Worm (Caenorhabditis elegans) whole organism, L2 larva: ENCODE data around the gene ZK353.9.

Experiments
- C34F6.9 ChIP-seq: fragments of 150-350 bp; optimal IDR thresholded peaks from 2 replicates; lab custom pipeline; 2014; ENCODE audit warnings: missing biosample characterization, missing genetic modification characterization
- F13H6.1 ChIP-seq: sonication (generic microtip); optimal IDR thresholded peaks from 2 replicates; lab custom pipeline; 2016; ENCODE audit warnings: missing genetic modification characterization, missing compliant biosample characterization
- R02D3.7 ChIP-seq: fragments of 150-350 bp; optimal IDR thresholded peaks from 2 replicates; lab custom pipeline; 2014; ENCODE audit warnings: missing biosample characterization, missing genetic modification characterization
- Y55F3AM.14 ChIP-seq: fragments of 200-800 bp; sonication (Bioruptor generic); optimal IDR thresholded peaks from 2 replicates; lab custom pipeline; 2018; ENCODE audit warnings: mild to moderate bottlenecking, missing genetic modification characterization, missing compliant biosample characterization
- ZK546.5 ChIP-seq: sonication (generic microtip); optimal IDR thresholded peaks from 2 replicates; lab custom pipeline; 2017; ENCODE audit warnings: missing biosample characterization, missing genetic modification characterization
- alr-1 ChIP-seq: fragments of 150-350 bp; optimal IDR thresholded peaks from 2 replicates; lab custom pipeline; 2014; ENCODE audit warnings: missing biosample characterization, missing genetic modification characterization
- ama-1 ChIP-seq: fragments of 150-350 bp; optimal IDR thresholded peaks from 2 replicates; lab custom pipeline; 2018; ENCODE audit warnings: inconsistent platforms
- ceh-16 ChIP-seq: fragments of 150-350 bp; optimal IDR thresholded peaks from 2 replicates; lab custom pipeline; 2014; ENCODE audit warnings: missing biosample characterization, missing genetic modification characterization
- ceh-82 ChIP-seq: fragments of 150-350 bp; optimal IDR thresholded peaks from 2 replicates; lab custom pipeline; 2014; ENCODE audit warnings: missing biosample characterization, missing genetic modification characterization
- crh-2 ChIP-seq: sonication (generic microtip); optimal IDR thresholded peaks from 2 replicates; lab custom pipeline; 2017; ENCODE audit warnings: missing biosample characterization, missing genetic modification characterization
- egl-27 ChIP-seq: sonication (generic microtip); optimal IDR thresholded peaks from 3 replicates; lab custom pipeline; 2017; ENCODE audit warnings: missing biosample characterization, missing genetic modification reagents, missing genetic modification characterization
- elt-1 ChIP-seq: fragments of 150-350 bp; optimal IDR thresholded peaks from 2 replicates; lab custom pipeline; 2014; ENCODE audit warnings: missing biosample characterization, missing genetic modification characterization
- elt-3 ChIP-seq: sonication (generic microtip); optimal IDR thresholded peaks from 2 replicates; lab custom pipeline; 2017; ENCODE audit warnings: missing biosample characterization, missing genetic modification characterization
- fos-1 ChIP-seq: fragments of 150-350 bp; optimal IDR thresholded peaks from 2 replicates; lab custom pipeline; 2014; ENCODE audit warnings: missing biosample characterization, missing genetic modification characterization
- gmeb-1 ChIP-seq: fragments of 150-350 bp; optimal IDR thresholded peaks from 2 replicates; lab custom pipeline; 2014; ENCODE audit warnings: missing biosample characterization, missing genetic modification characterization
- lin-11 ChIP-seq: fragments of 150-350 bp; sonication (generic microtip); optimal IDR thresholded peaks from 2 replicates; lab custom pipeline; 2014; ENCODE audit warnings: missing biosample characterization, missing genetic modification characterization, inconsistent platforms, mixed read lengths
- lin-13 ChIP-seq: fragments of 150-350 bp; optimal IDR thresholded peaks from 2 replicates; lab custom pipeline; 2014; ENCODE audit warnings: missing biosample characterization, missing genetic modification reagents, missing genetic modification characterization
- lsy-2 ChIP-seq, 2 experiments: fragments of 150-350 bp in 1 of 2; sonication (generic microtip) in 1 of 2; optimal IDR thresholded peaks; 2 replicates each; lab custom pipeline; 2014 to 2017; ENCODE audit warnings: missing biosample characterization in 2 of 2, missing genetic modification characterization in 2 of 2
- mab-5 ChIP-seq: fragments of 150-350 bp; optimal IDR thresholded peaks from 2 replicates; lab custom pipeline; 2014; ENCODE audit warnings: missing biosample characterization, missing genetic modification characterization
- nhr-10 ChIP-seq: sonication (generic microtip); optimal IDR thresholded peaks from 2 replicates; lab custom pipeline; 2017; ENCODE audit warnings: missing biosample characterization, missing genetic modification characterization
- nhr-11 ChIP-seq: fragments of 150-350 bp; optimal IDR thresholded peaks from 2 replicates; lab custom pipeline; 2014; ENCODE audit warnings: missing biosample characterization, missing genetic modification characterization
- nhr-12 ChIP-seq: fragments of 150-350 bp; optimal IDR thresholded peaks from 2 replicates; lab custom pipeline; 2014; ENCODE audit warnings: missing biosample characterization, missing genetic modification characterization
- nhr-129 ChIP-seq: fragments of 150-350 bp; optimal IDR thresholded peaks from 2 replicates; lab custom pipeline; 2014; ENCODE audit warnings: missing biosample characterization, missing genetic modification characterization
- nhr-21 ChIP-seq: fragments of 150-350 bp; optimal IDR thresholded peaks from 2 replicates; lab custom pipeline; 2014; ENCODE audit warnings: missing biosample characterization, missing genetic modification characterization
- nhr-23 ChIP-seq: fragments of 150-350 bp; optimal IDR thresholded peaks from 2 replicates; lab custom pipeline; 2014; ENCODE audit warnings: missing biosample characterization, missing genetic modification reagents, missing genetic modification characterization
- nhr-25 ChIP-seq: fragments of 150-350 bp; sonication (generic microtip); optimal IDR thresholded peaks from 3 replicates; lab custom pipeline; 2014; ENCODE audit warnings: missing biosample characterization, missing genetic modification characterization
- nhr-6 ChIP-seq: fragments of 150-350 bp; optimal IDR thresholded peaks from 2 replicates; lab custom pipeline; 2014; ENCODE audit warnings: missing biosample characterization, missing genetic modification characterization
- nhr-77 ChIP-seq: fragments of 150-350 bp; optimal IDR thresholded peaks from 2 replicates; lab custom pipeline; 2014; ENCODE audit warnings: missing biosample characterization, missing genetic modification characterization
- sem-4 ChIP-seq: fragments of 150-350 bp; optimal IDR thresholded peaks from 2 replicates; lab custom pipeline; 2014; ENCODE audit warnings: missing biosample characterization, missing genetic modification reagents, missing genetic modification characterization
- skn-1 ChIP-seq: sonication (generic microtip); optimal IDR thresholded peaks from 2 replicates; lab custom pipeline; 2017; ENCODE audit warnings: missing biosample characterization, missing genetic modification characterization
- sma-3 ChIP-seq: sonication (generic microtip); optimal IDR thresholded peaks from 2 replicates; lab custom pipeline; 2016; ENCODE audit warnings: missing genetic modification reagents, missing genetic modification characterization, missing compliant biosample characterization
- sma-9 ChIP-seq, 2 experiments: fragments of 150-350 bp in 1 of 2; sonication (generic microtip) in 1 of 2; optimal IDR thresholded peaks; 2 replicates each; lab custom pipeline; 2014 to 2016; ENCODE audit warnings: missing genetic modification characterization in 2 of 2, mild to moderate bottlenecking in 1 of 2, missing biosample characterization in 1 of 2, missing compliant biosample characterization in 1 of 2, missing genetic modification reagents in 1 of 2, moderate library complexity in 1 of 2
- snpc-4 ChIP-seq: fragments of 150-350 bp; optimal IDR thresholded peaks from 2 replicates; lab custom pipeline; 2014; ENCODE audit warnings: missing biosample characterization, missing genetic modification characterization
- unc-39 ChIP-seq: fragments of 150-350 bp; optimal IDR thresholded peaks from 2 replicates; lab custom pipeline; 2014; ENCODE audit warnings: missing biosample characterization, missing genetic modification characterization
- unc-55 ChIP-seq: fragments of 150-350 bp; sonication (generic microtip); optimal IDR thresholded peaks from 3 replicates; lab custom pipeline; 2014; ENCODE audit warnings: missing biosample characterization, missing genetic modification reagents, missing genetic modification characterization
- unc-62 ChIP-seq: fragments of 150-350 bp; optimal IDR thresholded peaks from 2 replicates; lab custom pipeline; 2014; ENCODE audit warnings: missing biosample characterization, missing genetic modification reagents, missing genetic modification characterization
- ztf-1 ChIP-seq: fragments of 200-800 bp; sonication (Bioruptor generic); conservative IDR thresholded peaks from 2 replicates; pipeline ENCODE4 v1.3.6; 2022; ENCODE audit warnings: missing genetic modification characterization, missing compliant biosample characterization
- ztf-11 ChIP-seq: sonication (generic microtip); optimal IDR thresholded peaks from 2 replicates; lab custom pipeline; 2017; ENCODE audit warnings: missing biosample characterization, missing genetic modification characterization
- ztf-4 ChIP-seq: fragments of 150-350 bp; optimal IDR thresholded peaks from 2 replicates; lab custom pipeline; 2014; ENCODE audit warnings: missing biosample characterization, missing genetic modification characterization

The ZK353.9 gene

DNA sequence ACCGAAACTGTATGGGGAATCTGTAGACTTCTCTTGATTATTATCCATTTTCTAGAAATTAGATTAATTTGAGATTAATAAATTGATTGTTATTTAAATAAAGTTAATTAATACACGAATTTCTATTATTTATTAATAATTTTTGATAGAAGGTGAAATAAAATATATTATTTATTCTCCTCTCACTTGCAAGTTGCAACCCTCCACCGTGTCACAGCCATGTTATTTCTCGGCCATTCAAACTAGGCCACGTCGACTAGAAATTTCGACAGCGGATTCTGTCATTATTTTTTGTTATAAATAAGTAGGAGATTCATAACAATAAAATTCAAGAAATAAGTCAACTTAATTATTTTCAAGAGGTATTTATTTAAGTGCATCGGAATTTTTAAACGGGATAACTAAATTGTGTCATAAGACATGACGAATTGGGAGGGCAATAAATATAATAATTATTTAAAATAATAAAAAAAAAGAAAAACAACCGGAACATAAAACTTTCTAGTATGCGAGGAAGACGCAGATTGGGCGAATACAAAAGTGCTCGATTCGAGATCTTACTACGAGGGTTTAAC lies 34.3 kb downstream of the ZK353.9 start, which contains the start of gene ufbp-1:
TSS of gene ufbp-1 (minus strand) at position 51 of the 575 bp plus-strand sequence.
- peak; percentile 15 for TF ChIP-seq nhr-25 (tag; lab: Kevin White, UChicago)
- TF ChIP-seq lin-11: peak; percentile 18
- TF ChIP-seq unc-39 (tag; lab: Kevin White, UChicago): no peak
- peak; percentile 25 for TF ChIP-seq nhr-129
- peak; percentile 35 for TF ChIP-seq sma-3 (GFP tag; lab: Kevin White, UChicago)
- no peak for TF ChIP-seq elt-3 (tag; lab: Kevin White, UChicago)
- TF ChIP-seq nhr-77 (tag; lab: Kevin White, UChicago): no peak
- TF ChIP-seq nhr-12 (tag; lab: Kevin White, UChicago): peak; percentile 57
- TF ChIP-seq ztf-11 (tag; lab: Kevin White, UChicago): no peak
- TF ChIP-seq mab-5 (tag; lab: Kevin White, UChicago): peak; percentile 5
- TF ChIP-seq F13H6.1 (tag; lab: Kevin White, UChicago): peak; percentile 11
- peak; percentile 75 for TF ChIP-seq lin-13 (GFP tag; lab: Kevin White, UChicago)
- TF ChIP-seq sem-4 (tag; lab: Kevin White, UChicago): peak; percentile 71
- peak; percentile 93 for TF ChIP-seq C34F6.9 (tag; lab: Kevin White, UChicago)
- peak; percentile 38 for TF ChIP-seq unc-55 (GFP tag; lab: Kevin White, UChicago)
- TF ChIP-seq ztf-4 (tag; lab: Kevin White, UChicago): peak; percentile 100
- no peak for TF ChIP-seq nhr-23 (tag; lab: Kevin White, UChicago)
- no peak for TF ChIP-seq ZK546.5 (tag; lab: Kevin White, UChicago)
- peak in 1 of 2 experiments; percentile 89 for TF ChIP-seq lsy-2 (tag; optimal IDR thresholded peaks at IDR 0.05; lab: Kevin White, UChicago)
- peak; percentile 0 for TF ChIP-seq sma-9 (GFP tag; optimal IDR thresholded peaks at IDR 0.05; lab: Kevin White, UChicago)
- no peak for TF ChIP-seq sma-9 (tag; optimal IDR thresholded peaks at IDR 0.05; lab: Kevin White, UChicago)
- TF ChIP-seq Y55F3AM.14: peak; percentile 67
- peak; percentile 94 for TF ChIP-seq skn-1
- TF ChIP-seq crh-2 (tag; lab: Kevin White, UChicago): peak; percentile 96
- peak; percentile 66 for TF ChIP-seq gmeb-1 (tag; lab: Kevin White, UChicago)
- peak; percentile 100 for TF ChIP-seq ama-1
- no peak for TF ChIP-seq alr-1 (tag; lab: Kevin White, UChicago)
- TF ChIP-seq egl-27 (tag; lab: Kevin White, UChicago): no peak
- TF ChIP-seq R02D3.7 (tag; lab: Kevin White, UChicago): no peak
- TF ChIP-seq fos-1: peak; percentile 33
- TF ChIP-seq ceh-16 (tag; lab: Kevin White, UChicago): no peak

DNA sequence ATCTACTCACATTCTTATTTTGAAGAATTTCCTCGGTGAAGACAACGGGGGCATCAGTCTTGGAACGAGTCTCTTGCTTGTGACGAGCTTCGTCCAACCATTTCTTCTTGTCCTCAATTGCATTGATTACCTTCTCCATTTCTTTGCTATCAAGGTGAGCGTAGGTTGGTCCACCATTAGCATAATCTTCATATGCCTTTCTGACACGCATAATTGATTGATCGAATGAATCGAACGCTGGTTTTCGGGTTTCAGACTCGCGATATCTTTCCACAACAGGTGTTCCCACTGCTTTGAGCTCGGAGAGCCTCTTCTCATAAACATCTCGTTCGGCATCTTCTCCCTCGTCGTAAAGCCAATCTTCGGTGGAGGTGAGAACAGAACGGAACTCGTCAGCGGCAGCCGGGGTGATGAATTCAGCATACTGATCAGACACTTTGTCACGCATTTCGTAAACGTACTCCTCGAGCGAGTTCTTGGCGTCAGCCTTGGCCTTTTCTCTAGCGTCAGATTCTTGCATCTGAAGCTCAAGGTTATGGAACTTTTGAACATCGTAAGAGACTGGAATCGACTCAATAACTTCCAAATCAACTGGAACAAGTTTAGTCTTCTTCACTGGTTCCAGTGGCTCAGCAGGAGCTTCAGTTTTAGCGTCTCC lies 35.3 kb downstream of the ZK353.9 start:
- TF ChIP-seq lin-11: peak; percentile 28
- TF ChIP-seq nhr-11: no peak
- peak; percentile 72 for TF ChIP-seq ama-1
- TF ChIP-seq, all 48 proteins: peak for 2

DNA sequence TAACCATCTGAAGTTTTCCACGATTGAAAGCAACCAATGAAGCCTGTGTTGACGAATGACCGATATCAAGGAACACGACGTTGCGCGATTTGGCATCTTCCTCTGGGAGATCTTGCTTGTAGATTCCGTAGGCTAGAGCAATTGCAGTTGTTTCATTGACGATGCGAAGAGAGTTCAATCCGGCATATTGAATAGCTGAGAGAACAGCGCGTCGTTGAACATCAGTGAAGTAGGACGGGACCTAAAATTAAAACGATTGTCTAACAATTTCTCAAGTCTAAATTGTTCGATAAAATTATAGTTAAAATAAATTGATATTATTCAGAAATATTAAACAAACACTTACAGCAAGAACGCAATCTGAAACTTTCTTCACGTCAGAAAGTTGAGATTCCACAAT lies 36.8 kb downstream of the ZK353.9 start:
- no peak for TF ChIP-seq skn-1
- no peak for TF ChIP-seq ama-1
- no peak for TF ChIP-seq fos-1
- TF ChIP-seq nhr-6 (tag; lab: Kevin White, UChicago): no peak
- no peak for TF ChIP-seq snpc-4 (tag; lab: Kevin White, UChicago)
- no peak for TF ChIP-seq F13H6.1 (tag; lab: Kevin White, UChicago)
- TF ChIP-seq C34F6.9 (tag; lab: Kevin White, UChicago): no peak

DNA sequence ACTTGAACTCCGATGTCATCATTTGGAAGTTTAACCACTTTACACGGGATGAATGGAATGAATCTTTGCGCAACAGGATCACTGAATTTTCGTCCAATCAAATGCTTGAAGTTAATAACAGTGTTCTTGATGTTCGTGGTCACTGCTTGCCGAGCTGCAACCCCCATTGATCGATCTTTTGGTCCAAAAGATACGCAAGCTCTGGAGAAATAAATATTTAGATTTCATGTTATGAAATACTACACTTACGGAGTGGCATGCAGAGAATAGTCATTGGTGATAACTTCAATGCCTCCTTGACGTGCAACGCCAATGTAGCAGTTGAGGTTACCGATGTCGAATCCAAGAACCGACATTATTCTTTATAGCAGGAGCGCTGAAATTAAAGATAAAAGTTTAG lies 37.2 kb downstream of the ZK353.9 start, which contains the start of gene hsp-110:
TSS of gene hsp-110 (minus strand) at position 376 of the 400 bp plus-strand sequence.
- TF ChIP-seq elt-1 (tag; lab: Kevin White, UChicago) (no peak), nhr-12 (tag; lab: Kevin White, UChicago) (no peak), unc-55 (GFP tag; lab: Kevin White, UChicago) (no peak), ztf-11 (tag; lab: Kevin White, UChicago) (no peak), elt-3 (tag; lab: Kevin White, UChicago) (no peak), lin-11 (no peak), ztf-4 (tag; lab: Kevin White, UChicago) (no peak), ceh-82 (tag; lab: Kevin White, UChicago) (no peak), nhr-25 (tag; lab: Kevin White, UChicago) (no peak), unc-62 (no peak), Y55F3AM.14 (no peak), nhr-21 (tag; lab: Kevin White, UChicago) (no peak), fos-1 (no peak), ztf-1 (GFP tag; lab: Robert Waterston, UW) (no peak), nhr-10 (no peak), sem-4 (tag; lab: Kevin White, UChicago) (no peak)
- TF ChIP-seq, all 48 proteins: peak for 0
